Worm (Caenorhabditis elegans): ENCODE data around the gene swd-2.2.

DNA sequence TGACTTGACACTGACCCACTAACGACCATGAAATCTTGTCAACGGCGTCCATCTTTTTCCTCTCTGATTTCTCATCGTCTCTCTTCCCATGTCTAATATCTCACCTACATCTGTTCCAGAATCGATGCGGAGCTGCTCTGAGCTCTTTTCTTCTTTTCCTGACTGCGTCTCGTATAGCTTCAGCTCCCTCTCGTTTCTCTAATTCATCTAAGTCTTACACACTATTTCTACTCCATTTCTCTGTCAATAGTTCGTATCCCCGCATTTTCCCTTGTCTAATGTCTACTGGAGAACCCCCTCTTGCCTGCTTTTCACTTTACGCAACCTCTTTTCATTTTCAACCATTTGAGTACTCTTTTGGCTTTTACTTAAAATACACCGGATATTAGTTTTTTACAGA is 43.6 kb downstream of the swd-2.2 start, which contains the start of gene ric-3:
- TF ChIP-seq fkh-10 (GFP tag; optimal IDR thresholded peaks at IDR 0.05) (no peak), pqm-1 (tag; optimal IDR thresholded peaks at IDR 0.05) (no peak)
